Worm (Caenorhabditis elegans) whole organism, L1 larva: Measurements from ENCODE around the gene alkb-1.

Source experiments
- ama-1 ChIP-seq: fragments of 150-350 bp; optimal IDR thresholded peaks from 2 replicates; lab custom pipeline; 2014
- ceh-63 ChIP-seq: fragments of 200-800 bp; sonication (Bioruptor generic); optimal IDR thresholded peaks from 2 replicates; lab custom pipeline; 2018; ENCODE audit warnings: mild to moderate bottlenecking, missing genetic modification characterization, missing compliant biosample characterization
- efl-1 ChIP-seq, 4 experiments: fragments of 150-350 bp; optimal IDR thresholded peaks in 3 of 4; peaks in 1 of 4; 1 replicate in 1 of 4; 2 replicates in 3 of 4; lab custom pipeline; 2014; ENCODE audit warnings: missing biosample characterization in 2 of 4, missing genetic modification characterization in 2 of 4, missing genetic modification reagents in 2 of 4
- fos-1 ChIP-seq: fragments of 150-350 bp; optimal IDR thresholded peaks from 2 replicates; lab custom pipeline; 2014; ENCODE audit warnings: missing biosample characterization, missing genetic modification characterization
- nhr-237 ChIP-seq: fragments of 150-350 bp; optimal IDR thresholded peaks from 2 replicates; lab custom pipeline; 2014; ENCODE audit warnings: missing biosample characterization, missing genetic modification characterization
- nhr-28 ChIP-seq: fragments of 150-350 bp; optimal IDR thresholded peaks from 2 replicates; lab custom pipeline; 2014; ENCODE audit warnings: missing biosample characterization, missing genetic modification characterization
- snpc-4 ChIP-seq: fragments of 150-350 bp; optimal IDR thresholded peaks from 2 replicates; lab custom pipeline; 2014; ENCODE audit warnings: missing biosample characterization, missing genetic modification characterization
- unc-130 ChIP-seq: fragments of 150-350 bp; optimal IDR thresholded peaks from 2 replicates; lab custom pipeline; 2017; ENCODE audit warnings: missing biosample characterization, missing genetic modification characterization, inconsistent platforms
- unc-62 ChIP-seq: fragments of 150-350 bp; optimal IDR thresholded peaks from 2 replicates; lab custom pipeline; 2014; ENCODE audit warnings: missing biosample characterization, missing genetic modification reagents, missing genetic modification characterization
- ztf-4 ChIP-seq: fragments of 150-350 bp; optimal IDR thresholded peaks from 2 replicates; lab custom pipeline; 2014; ENCODE audit warnings: missing biosample characterization, missing genetic modification characterization

DNA sequence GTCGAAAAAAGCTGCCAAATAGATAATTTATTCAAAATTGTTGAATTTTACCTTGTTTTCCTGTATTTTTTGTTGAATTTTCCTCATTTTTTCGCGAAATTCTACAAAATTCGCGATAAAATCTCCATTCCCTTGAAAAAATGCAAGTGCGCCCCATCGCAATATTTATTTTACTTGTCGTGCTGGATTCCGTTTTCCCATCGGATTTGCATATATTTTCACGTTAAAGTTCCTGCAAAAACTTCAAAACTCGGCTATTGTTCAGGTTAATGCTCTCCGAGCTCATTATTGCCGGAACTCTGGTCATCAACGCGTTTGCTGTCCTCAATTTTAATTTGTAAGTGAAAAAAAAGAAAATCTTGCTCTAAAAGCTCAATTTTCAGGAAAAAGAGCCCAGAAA lies 9.2 kb upstream of the alkb-1 start, which contains the start of the genes Y51H7C.41 and cogc-4:
- TF ChIP-seq ama-1 (lab: Kevin White, UChicago): no peak
- TF ChIP-seq unc-130 (tag; lab: Kevin White, UChicago): no peak
- TF ChIP-seq ceh-63 (GFP tag; lab: Kevin White, UChicago): no peak
- TF ChIP-seq fos-1 (tag; lab: Kevin White, UChicago): no peak
- TF ChIP-seq unc-62 (GFP tag; lab: Kevin White, UChicago): no peak
- no peak for TF ChIP-seq snpc-4 (tag; lab: Kevin White, UChicago)
- no peak for TF ChIP-seq nhr-28 (tag; lab: Kevin White, UChicago)
- TF ChIP-seq efl-1 (optimal IDR thresholded peaks at IDR 0.05; lab: Kevin White, UChicago): no peak
- TF ChIP-seq efl-1 (GFP tag; optimal IDR thresholded peaks at IDR 0.05 in 1 of 2; lab: Kevin White, UChicago): peak in 1 of 2 experiments; percentile 90
- TF ChIP-seq nhr-237 (tag; lab: Kevin White, UChicago): no peak
- no peak for TF ChIP-seq ztf-4 (tag; lab: Kevin White, UChicago)
